Worm (Caenorhabditis elegans): ENCODE data around the gene nhr-35.

DNA sequence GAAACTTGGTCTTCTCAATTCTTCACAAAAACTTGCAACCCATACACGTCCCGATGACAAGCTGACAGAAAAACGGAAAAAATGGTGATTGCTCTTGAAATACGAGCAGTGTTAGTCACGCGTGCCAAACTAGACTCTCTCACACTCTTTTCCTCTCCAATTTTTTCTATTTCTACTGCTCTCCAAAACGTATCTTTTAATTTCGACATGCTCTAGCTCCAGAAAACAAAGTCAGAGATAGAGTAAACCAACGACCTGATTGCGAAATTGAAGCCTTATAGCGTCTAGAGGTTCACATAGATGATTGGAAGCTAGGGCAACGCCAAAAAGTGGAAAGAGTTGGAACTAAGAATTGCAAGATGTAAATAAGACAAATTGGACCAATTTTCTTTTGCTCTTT is 42.1 kb upstream of the nhr-35 start:
- no peak for TF ChIP-seq mls-2 (tag; optimal IDR thresholded peaks at IDR 0.05)
- no peak for TF ChIP-seq snpc-4 (tag; optimal IDR thresholded peaks at IDR 0.05)
- no peak for TF ChIP-seq M03D4.4 (tag; optimal IDR thresholded peaks at IDR 0.05)
- no peak for TF ChIP-seq pha-4 (tag; optimal IDR thresholded peaks at IDR 0.05)
- TF ChIP-seq hlh-1 (tag; optimal IDR thresholded peaks at IDR 0.05) = no peak
- no peak for TF ChIP-seq ztf-11 (tag; optimal IDR thresholded peaks at IDR 0.05)
- no peak for TF ChIP-seq mab-5 (tag; optimal IDR thresholded peaks at IDR 0.05)
- no peak for TF ChIP-seq nhr-76 (tag; optimal IDR thresholded peaks at IDR 0.05)
- TF ChIP-seq unc-62 (GFP tag; optimal IDR thresholded peaks at IDR 0.05) = no peak
